Fruit fly (Drosophila melanogaster): ENCODE results near the gene santa-maria.

The santa-maria gene

dm6 chr2L:7450966-7451365 lies at the start of gene santa-maria:
Gene santa-maria (minus strand): TSS chr2L:7451244.
- no peak for TF ChIP-seq pan (optimal IDR thresholded peaks at IDR 0.05)
- TF ChIP-seq usp (GFP tag; optimal IDR thresholded peaks at IDR 0.05), result no peak
- no peak for TF ChIP-seq Dll (optimal IDR thresholded peaks at IDR 0.05)
- TF ChIP-seq EcR (GFP tag; optimal IDR thresholded peaks at IDR 0.05), result no peak
- no peak for TF ChIP-seq CG8478 (optimal IDR thresholded peaks at IDR 0.05)
- no peak for TF ChIP-seq psq (optimal IDR thresholded peaks at IDR 0.05)

dm6 chr2L:7498208-7498607 lies 47.2 kb upstream of the santa-maria start:
- TF ChIP-seq pan (optimal IDR thresholded peaks at IDR 0.05) (no peak), Dll (optimal IDR thresholded peaks at IDR 0.05) (no peak), psq (optimal IDR thresholded peaks at IDR 0.05) (no peak), EcR (GFP tag; optimal IDR thresholded peaks at IDR 0.05) (no peak), CG8478 (optimal IDR thresholded peaks at IDR 0.05) (no peak), usp (GFP tag; optimal IDR thresholded peaks at IDR 0.05) (no peak)

- TF ChIP-seq usp (GFP tag; optimal IDR thresholded peaks at IDR 0.05) (no peak), pan (optimal IDR thresholded peaks at IDR 0.05) (no peak), psq (optimal IDR thresholded peaks at IDR 0.05) (no peak), CG8478 (optimal IDR thresholded peaks at IDR 0.05) (no peak), Dll (optimal IDR thresholded peaks at IDR 0.05) (no peak)
Measured at dm6 chr2L:7497265-7497664, 46.2 kb upstream of the santa-maria start, which contains the start of gene Obp28a. Gene Obp28a (minus strand): TSS chr2L:7497365.

dm6 chr2L:7495987-7496503 lies 45.0 kb upstream of the santa-maria start, which contains the start of gene Ziz:
Gene Ziz (minus strand): TSS chr2L:7496307.
- TF ChIP-seq CG8478 (optimal IDR thresholded peaks at IDR 0.05) (no peak), Dll (optimal IDR thresholded peaks at IDR 0.05) (no peak), usp (GFP tag; optimal IDR thresholded peaks at IDR 0.05) (no peak), EcR (GFP tag; optimal IDR thresholded peaks at IDR 0.05) (no peak), pan (optimal IDR thresholded peaks at IDR 0.05) (no peak), psq (optimal IDR thresholded peaks at IDR 0.05) (no peak)

- TF ChIP-seq Dll (optimal IDR thresholded peaks at IDR 0.05), result no peak
Measured at dm6 chr2L:7495294-7495986, 44.4 kb upstream of the santa-maria start.

- TF ChIP-seq EcR (GFP tag; optimal IDR thresholded peaks at IDR 0.05), result no peak
- TF ChIP-seq CG8478 (optimal IDR thresholded peaks at IDR 0.05), result no peak
- TF ChIP-seq pan (optimal IDR thresholded peaks at IDR 0.05), result no peak
- TF ChIP-seq Dll (optimal IDR thresholded peaks at IDR 0.05), result no peak
- no peak for TF ChIP-seq psq (optimal IDR thresholded peaks at IDR 0.05)
- TF ChIP-seq usp (GFP tag; optimal IDR thresholded peaks at IDR 0.05), result no peak
Measured at dm6 chr2L:7494341-7495293, 43.6 kb upstream of the santa-maria start.

- TF ChIP-seq EcR (GFP tag; optimal IDR thresholded peaks at IDR 0.05) (no peak), CG8478 (optimal IDR thresholded peaks at IDR 0.05) (no peak), pan (optimal IDR thresholded peaks at IDR 0.05) (no peak), psq (optimal IDR thresholded peaks at IDR 0.05) (no peak), Dll (optimal IDR thresholded peaks at IDR 0.05) (no peak), usp (GFP tag; optimal IDR thresholded peaks at IDR 0.05) (no peak)
Measured at dm6 chr2L:7493444-7493843, 42.4 kb upstream of the santa-maria start.

- TF ChIP-seq Dll (optimal IDR thresholded peaks at IDR 0.05), result no peak
- no peak for TF ChIP-seq psq (optimal IDR thresholded peaks at IDR 0.05)
- TF ChIP-seq EcR (GFP tag; optimal IDR thresholded peaks at IDR 0.05), result no peak
- no peak for TF ChIP-seq CG8478 (optimal IDR thresholded peaks at IDR 0.05)
- TF ChIP-seq usp (GFP tag; optimal IDR thresholded peaks at IDR 0.05), result no peak
- TF ChIP-seq pan (optimal IDR thresholded peaks at IDR 0.05), result no peak
Measured at dm6 chr2L:7492508-7492907, 41.5 kb upstream of the santa-maria start.

- TF ChIP-seq usp (GFP tag; optimal IDR thresholded peaks at IDR 0.05), result no peak
- no peak for TF ChIP-seq pan (optimal IDR thresholded peaks at IDR 0.05)
- TF ChIP-seq CG8478 (optimal IDR thresholded peaks at IDR 0.05), result no peak
- TF ChIP-seq EcR (GFP tag; optimal IDR thresholded peaks at IDR 0.05), result no peak
- no peak for TF ChIP-seq Dll (optimal IDR thresholded peaks at IDR 0.05)
- TF ChIP-seq psq (optimal IDR thresholded peaks at IDR 0.05), result no peak
Measured at dm6 chr2L:7491902-7492301, 40.9 kb upstream of the santa-maria start.

- TF ChIP-seq psq (optimal IDR thresholded peaks at IDR 0.05), result no peak
- TF ChIP-seq CG8478 (optimal IDR thresholded peaks at IDR 0.05), result no peak
Measured at dm6 chr2L:7486222-7486621, 35.2 kb upstream of the santa-maria start.

- no peak for TF ChIP-seq usp (GFP tag; optimal IDR thresholded peaks at IDR 0.05)
- no peak for TF ChIP-seq psq (optimal IDR thresholded peaks at IDR 0.05)
- TF ChIP-seq Dll (optimal IDR thresholded peaks at IDR 0.05), result no peak
- no peak for TF ChIP-seq pan (optimal IDR thresholded peaks at IDR 0.05)
- TF ChIP-seq EcR (GFP tag; optimal IDR thresholded peaks at IDR 0.05), result no peak
- TF ChIP-seq CG8478 (optimal IDR thresholded peaks at IDR 0.05), result no peak
Measured at dm6 chr2L:7474404-7474803, 23.4 kb upstream of the santa-maria start, which contains the start of gene CG6441. Gene CG6441 (plus strand): TSS chr2L:7474704.

- TF ChIP-seq EcR (GFP tag; optimal IDR thresholded peaks at IDR 0.05) (no peak), usp (GFP tag; optimal IDR thresholded peaks at IDR 0.05) (no peak), pan (optimal IDR thresholded peaks at IDR 0.05) (no peak), CG8478 (optimal IDR thresholded peaks at IDR 0.05) (no peak), psq (optimal IDR thresholded peaks at IDR 0.05) (no peak), Dll (optimal IDR thresholded peaks at IDR 0.05) (no peak)
Measured at dm6 chr2L:7473248-7473647, 22.2 kb upstream of the santa-maria start.
